Fruit fly (Drosophila melanogaster): ENCODE data around the gene AOX1.

DNA sequence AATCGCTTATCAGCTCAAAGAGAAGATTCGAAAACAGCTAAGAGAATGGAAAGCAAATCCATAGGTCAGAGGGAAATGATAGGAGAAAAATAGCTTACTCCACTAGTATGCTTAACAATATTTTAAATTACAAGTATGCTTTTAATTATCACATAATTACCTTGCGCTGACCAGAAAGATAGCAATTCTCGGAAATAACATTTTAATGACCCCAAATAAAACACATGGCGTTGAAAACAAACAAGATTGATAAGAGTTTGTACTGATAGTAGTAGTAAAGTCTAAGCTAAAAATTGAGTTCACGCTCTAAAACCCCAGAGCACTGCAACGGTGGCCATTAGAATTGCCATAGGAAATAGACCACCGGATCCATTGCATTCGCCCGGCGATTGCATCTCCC, 29.3 kb downstream of the AOX1 start:
- TF ChIP-seq psq (optimal IDR thresholded peaks at IDR 0.05) = no peak
- TF ChIP-seq usp (GFP tag; optimal IDR thresholded peaks at IDR 0.05) = no peak
- no peak for TF ChIP-seq Dll (optimal IDR thresholded peaks at IDR 0.05)
- TF ChIP-seq pan (optimal IDR thresholded peaks at IDR 0.05) = no peak
